Worm (Caenorhabditis elegans) whole organism, L1 larva: ENCODE data around the gene ppgn-1.

Source experiments
- C04F5.9 ChIP-seq: sonication (generic microtip); optimal IDR thresholded peaks from 2 replicates; lab custom pipeline; 2016; ENCODE audit warnings: missing genetic modification characterization, missing compliant biosample characterization
- Y116A8C.19 ChIP-seq: sonication (generic microtip); optimal IDR thresholded peaks from 2 replicates; lab custom pipeline; 2016; ENCODE audit warnings: missing compliant biosample characterization, missing genetic modification characterization, borderline replicate concordance
- alr-1 ChIP-seq: fragments of 200-800 bp; sonication (Bioruptor generic); optimal IDR thresholded peaks from 2 replicates; lab custom pipeline; 2018; ENCODE audit warnings: borderline replicate concordance, mild to moderate bottlenecking, missing genetic modification characterization, missing compliant biosample characterization
- ama-1 ChIP-seq: fragments of 150-350 bp; optimal IDR thresholded peaks from 2 replicates; lab custom pipeline; 2014
- blmp-1 ChIP-seq: fragments of 150-350 bp; optimal IDR thresholded peaks from 2 replicates; lab custom pipeline; 2014; ENCODE audit warnings: missing biosample characterization, missing genetic modification characterization
- ceh-8 ChIP-seq: fragments of 200-800 bp; sonication (Bioruptor generic); optimal IDR thresholded peaks from 2 replicates; lab custom pipeline; 2018; ENCODE audit warnings: mild to moderate bottlenecking, missing genetic modification characterization, moderate library complexity, missing compliant biosample characterization
- ceh-90 ChIP-seq: sonication (generic microtip); optimal IDR thresholded peaks from 2 replicates; lab custom pipeline; 2016; ENCODE audit warnings: missing genetic modification characterization, missing compliant biosample characterization
- dpl-1 ChIP-seq, 3 experiments: fragments of 150-350 bp in 2 of 3; sonication (generic microtip) in 1 of 3; optimal IDR thresholded peaks; 2 replicates each; lab custom pipeline; 2014 to 2017; ENCODE audit warnings: missing biosample characterization in 3 of 3, missing genetic modification characterization in 3 of 3, missing genetic modification reagents in 3 of 3
- dsc-1 ChIP-seq: sonication (generic microtip); optimal IDR thresholded peaks from 2 replicates; lab custom pipeline; 2016; ENCODE audit warnings: mild to moderate bottlenecking, missing genetic modification characterization, missing compliant biosample characterization
- efl-1 ChIP-seq, 4 experiments: fragments of 150-350 bp; optimal IDR thresholded peaks in 3 of 4; peaks in 1 of 4; 1 replicate in 1 of 4; 2 replicates in 3 of 4; lab custom pipeline; 2014; ENCODE audit warnings: missing biosample characterization in 2 of 4, missing genetic modification characterization in 2 of 4, missing genetic modification reagents in 2 of 4
- efl-3 ChIP-seq: fragments of 200-800 bp; sonication (Bioruptor generic); optimal IDR thresholded peaks from 2 replicates; lab custom pipeline; 2018; ENCODE audit warnings: mild to moderate bottlenecking, missing genetic modification characterization, missing compliant biosample characterization
- elt-2 ChIP-seq: sonication (generic microtip); optimal IDR thresholded peaks from 2 replicates; lab custom pipeline; 2016; ENCODE audit warnings: missing genetic modification characterization, mild to moderate bottlenecking, inconsistent platforms, missing compliant biosample characterization, missing genetic modification reagents
- elt-3 ChIP-seq, 6 experiments: fragments of 150-350 bp in 1 of 6; sonication (generic microtip); optimal IDR thresholded peaks; 2 replicates each; lab custom pipeline; 2017 to 2018; ENCODE audit warnings: missing biosample characterization in 6 of 6, missing genetic modification characterization in 6 of 6, inconsistent platforms in 1 of 6
- ets-5 ChIP-seq: fragments of 200-800 bp; sonication (Bioruptor generic); IDR thresholded peaks from 2 replicates; pipeline ENCODE4 v1.3.6; 2022; ENCODE audit warnings: missing genetic modification characterization, missing compliant biosample characterization
- hlh-17 ChIP-seq: fragments of 200-800 bp; sonication (Bioruptor generic); optimal IDR thresholded peaks from 2 replicates; lab custom pipeline; 2018; ENCODE audit warnings: missing genetic modification characterization, mild to moderate bottlenecking, missing compliant biosample characterization, moderate library complexity, borderline replicate concordance
- hlh-4 ChIP-seq: sonication (generic microtip); optimal IDR thresholded peaks from 2 replicates; lab custom pipeline; 2016; ENCODE audit warnings: mild to moderate bottlenecking, missing genetic modification characterization, missing compliant biosample characterization
- irx-1 ChIP-seq: sonication (generic microtip); optimal IDR thresholded peaks from 2 replicates; lab custom pipeline; 2016; ENCODE audit warnings: missing genetic modification characterization, missing compliant biosample characterization
- lin-13 ChIP-seq: fragments of 150-350 bp; optimal IDR thresholded peaks from 2 replicates; lab custom pipeline; 2014; ENCODE audit warnings: missing biosample characterization, missing genetic modification reagents, missing genetic modification characterization
- lir-3 ChIP-seq: sonication (generic microtip); optimal IDR thresholded peaks from 2 replicates; lab custom pipeline; 2016; ENCODE audit warnings: mild to moderate bottlenecking, missing genetic modification characterization, moderate library complexity, missing compliant biosample characterization; ENCODE audit not compliant: poor library complexity
- lsy-2 ChIP-seq, 2 experiments: fragments of 150-350 bp; optimal IDR thresholded peaks; 2 replicates each; lab custom pipeline; 2014; ENCODE audit warnings: missing biosample characterization in 2 of 2, missing genetic modification characterization in 2 of 2
- mab-9 ChIP-seq: fragments of 200-800 bp; sonication (Bioruptor generic); IDR thresholded peaks from 2 replicates; pipeline ENCODE4 v1.3.6; 2022; ENCODE audit warnings: missing genetic modification reagents, missing genetic modification characterization, missing compliant biosample characterization
- mdl-1 ChIP-seq, 2 experiments: fragments of 150-350 bp; optimal IDR thresholded peaks; 2 replicates each; lab custom pipeline; 2014 to 2017; ENCODE audit warnings: missing biosample characterization in 2 of 2, missing genetic modification characterization in 2 of 2, inconsistent platforms in 1 of 2
- nhr-11 ChIP-seq: fragments of 150-350 bp; optimal IDR thresholded peaks from 2 replicates; lab custom pipeline; 2014; ENCODE audit warnings: missing biosample characterization, missing genetic modification characterization
- nhr-19 ChIP-seq: fragments of 200-800 bp; sonication (Bioruptor generic); conservative IDR thresholded peaks from 2 replicates; pipeline ENCODE4 v1.3.6; 2022; ENCODE audit warnings: missing genetic modification characterization, missing compliant biosample characterization
- nhr-28 ChIP-seq: fragments of 150-350 bp; optimal IDR thresholded peaks from 2 replicates; lab custom pipeline; 2014; ENCODE audit warnings: missing biosample characterization, missing genetic modification characterization
- nhr-47 ChIP-seq: sonication (generic microtip); optimal IDR thresholded peaks from 2 replicates; lab custom pipeline; 2016; ENCODE audit warnings: mild to moderate bottlenecking, missing genetic modification characterization, moderate library complexity, missing compliant biosample characterization
- nhr-77 ChIP-seq: fragments of 150-350 bp; optimal IDR thresholded peaks from 2 replicates; lab custom pipeline; 2014; ENCODE audit warnings: missing biosample characterization, missing genetic modification characterization
- pag-3 ChIP-seq: sonication (generic microtip); optimal IDR thresholded peaks from 2 replicates; lab custom pipeline; 2017; ENCODE audit warnings: missing genetic modification characterization, mild to moderate bottlenecking, missing compliant biosample characterization, antibody characterized with exemption, borderline replicate concordance; ENCODE audit not compliant: insufficient read depth
- pqm-1 ChIP-seq: sonication (generic microtip); optimal IDR thresholded peaks from 3 replicates; lab custom pipeline; 2017; ENCODE audit warnings: missing biosample characterization, missing genetic modification characterization
- skn-1 ChIP-seq: fragments of 150-350 bp; optimal IDR thresholded peaks from 2 replicates; lab custom pipeline; 2014; ENCODE audit warnings: missing biosample characterization, missing genetic modification characterization
- snpc-4 ChIP-seq: fragments of 150-350 bp; optimal IDR thresholded peaks from 2 replicates; lab custom pipeline; 2014; ENCODE audit warnings: missing biosample characterization, missing genetic modification characterization
- sox-4 ChIP-seq: sonication (generic microtip); optimal IDR thresholded peaks from 2 replicates; lab custom pipeline; 2016; ENCODE audit warnings: missing genetic modification characterization, missing compliant biosample characterization
- tlp-1 ChIP-seq: fragments of 150-350 bp; optimal IDR thresholded peaks from 2 replicates; lab custom pipeline; 2014; ENCODE audit warnings: missing biosample characterization, missing genetic modification characterization
- unc-30 ChIP-seq: sonication (generic microtip); optimal IDR thresholded peaks from 2 replicates; lab custom pipeline; 2017; ENCODE audit warnings: missing biosample characterization, missing genetic modification characterization
- unc-98 ChIP-seq: fragments of 200-800 bp; sonication (Bioruptor generic); IDR thresholded peaks from 2 replicates; pipeline ENCODE4 v1.3.6; 2022; ENCODE audit warnings: missing genetic modification characterization, missing compliant biosample characterization
- vab-15 ChIP-seq: sonication (generic microtip); optimal IDR thresholded peaks from 2 replicates; lab custom pipeline; 2017; ENCODE audit warnings: missing genotype, mild to moderate bottlenecking, missing genetic modification characterization, missing compliant biosample characterization
- xbp-1 ChIP-seq: sonication (generic microtip); optimal IDR thresholded peaks from 2 replicates; lab custom pipeline; 2016; ENCODE audit warnings: missing genetic modification characterization, missing compliant biosample characterization
- zip-4 ChIP-seq: fragments of 200-800 bp; sonication (Bioruptor generic); optimal IDR thresholded peaks from 2 replicates; lab custom pipeline; 2018; ENCODE audit warnings: mild to moderate bottlenecking, missing genetic modification characterization, moderate library complexity, missing compliant biosample characterization
- ztf-4 ChIP-seq: fragments of 150-350 bp; optimal IDR thresholded peaks from 2 replicates; lab custom pipeline; 2014; ENCODE audit warnings: missing biosample characterization, missing genetic modification characterization

Gene ppgn-1

ce11 chrIV:2388949-2389495 is 40.3 kb upstream of the ppgn-1 start, which contains the start of gene trap-3 (continued):
- TF ChIP-seq hlh-4 (tag; lab: Kevin White, UChicago), result no peak
- TF ChIP-seq irx-1, result peak; percentile 92
- peak; percentile 60 for TF ChIP-seq vab-15 (tag; lab: Kevin White, UChicago)
- no peak for TF ChIP-seq Y116A8C.19
- no peak for TF ChIP-seq tlp-1 (tag; lab: Kevin White, UChicago)
- TF ChIP-seq nhr-47 (tag; lab: Kevin White, UChicago), result peak; percentile 98
- peak; percentile 97 to 98 for TF ChIP-seq lsy-2 (tag; optimal IDR thresholded peaks at IDR 0.05; lab: Kevin White, UChicago)
- peak; percentile 61 for TF ChIP-seq pag-3 (tag; lab: Kevin White, UChicago)
- peak; percentile 21 for TF ChIP-seq nhr-28 (tag; lab: Kevin White, UChicago)
- TF ChIP-seq alr-1, result no peak
- TF ChIP-seq zip-4 (GFP tag; lab: Kevin White, UChicago), result peak; percentile 85
- TF ChIP-seq ama-1 (lab: Kevin White, UChicago), result peak; percentile 65
- peak; percentile 88 for TF ChIP-seq elt-2 (tag; lab: Kevin White, UChicago)
- TF ChIP-seq efl-3 (GFP tag; lab: Kevin White, UChicago), result no peak
- peak; percentile 97 for TF ChIP-seq xbp-1 (tag; lab: Kevin White, UChicago)
- peak; percentile 96 for TF ChIP-seq lin-13 (GFP tag; lab: Kevin White, UChicago)
- TF ChIP-seq C04F5.9 (tag; lab: Kevin White, UChicago), result peak; percentile 92
- TF ChIP-seq nhr-11 (tag; lab: Kevin White, UChicago), result peak; percentile 75
- TF ChIP-seq snpc-4 (tag; lab: Kevin White, UChicago), result peak; percentile 82
- no peak for TF ChIP-seq lir-3 (tag; lab: Kevin White, UChicago)
- TF ChIP-seq ets-5 (GFP tag; lab: Robert Waterston, UW), result no peak
- TF ChIP-seq sox-4, result peak; percentile 79
- peak in 1 of 2 experiments; percentile 96 for TF ChIP-seq mdl-1 (tag; optimal IDR thresholded peaks at IDR 0.05; lab: Kevin White, UChicago)
- peak; percentile 81 to 86 (median 86) for TF ChIP-seq dpl-1 (GFP tag; optimal IDR thresholded peaks at IDR 0.05; lab: Kevin White, UChicago)
- peak; percentile 93 for TF ChIP-seq dsc-1 (tag; lab: Kevin White, UChicago)
- peak; percentile 53 for TF ChIP-seq ceh-90 (tag; lab: Kevin White, UChicago)
- peak; percentile 74 for TF ChIP-seq blmp-1
- peak in 4 of 6 experiments; percentile 34 to 92 (median 78) for TF ChIP-seq elt-3 (tag; optimal IDR thresholded peaks at IDR 0.05; lab: Kevin White, UChicago)
- TF ChIP-seq hlh-17 (GFP tag; lab: Kevin White, UChicago), result no peak
- TF ChIP-seq unc-30 (tag; lab: Kevin White, UChicago), result no peak
- TF ChIP-seq nhr-77 (tag; lab: Kevin White, UChicago), result peak; percentile 94
- TF ChIP-seq ztf-4, result peak; percentile 93
- TF ChIP-seq efl-1 (optimal IDR thresholded peaks at IDR 0.05; lab: Kevin White, UChicago), result peak; percentile 89 to 93
- TF ChIP-seq efl-1 (GFP tag; optimal IDR thresholded peaks at IDR 0.05 in 1 of 2; lab: Kevin White, UChicago), result peak; percentile 85 to 99
- TF ChIP-seq mab-9, result peak; percentile 89
- TF ChIP-seq ceh-8 (GFP tag; lab: Kevin White, UChicago), result peak; percentile 92
- peak; percentile 96 for TF ChIP-seq nhr-19 (GFP tag; lab: Robert Waterston, UW)
- TF ChIP-seq pqm-1 (tag; lab: Kevin White, UChicago), result peak; percentile 39
- peak; percentile 81 for TF ChIP-seq skn-1 (tag; lab: Kevin White, UChicago)
- TF ChIP-seq unc-98 (GFP tag; lab: Robert Waterston, UW), result peak; percentile 84
- TF ChIP-seq, all 84 proteins: peak for 65
